Worm (Caenorhabditis elegans) whole organism, L2 larva: ENCODE results near the gene cyp-35B2.

Experiments
- C34F6.9 ChIP-seq: fragments of 150-350 bp; optimal IDR thresholded peaks from 2 replicates; lab custom pipeline; 2014; ENCODE audit warnings: missing biosample characterization, missing genetic modification characterization
- F13H6.1 ChIP-seq: sonication (generic microtip); optimal IDR thresholded peaks from 2 replicates; lab custom pipeline; 2016; ENCODE audit warnings: missing genetic modification characterization, missing compliant biosample characterization
- R02D3.7 ChIP-seq: fragments of 150-350 bp; optimal IDR thresholded peaks from 2 replicates; lab custom pipeline; 2014; ENCODE audit warnings: missing biosample characterization, missing genetic modification characterization
- Y55F3AM.14 ChIP-seq: fragments of 200-800 bp; sonication (Bioruptor generic); optimal IDR thresholded peaks from 2 replicates; lab custom pipeline; 2018; ENCODE audit warnings: mild to moderate bottlenecking, missing genetic modification characterization, missing compliant biosample characterization
- ZK546.5 ChIP-seq: sonication (generic microtip); optimal IDR thresholded peaks from 2 replicates; lab custom pipeline; 2017; ENCODE audit warnings: missing biosample characterization, missing genetic modification characterization
- aly-2 ChIP-seq: fragments of 150-350 bp; optimal IDR thresholded peaks from 2 replicates; lab custom pipeline; 2014; ENCODE audit warnings: missing biosample characterization, missing genetic modification characterization
- ceh-16 ChIP-seq: fragments of 150-350 bp; optimal IDR thresholded peaks from 2 replicates; lab custom pipeline; 2014; ENCODE audit warnings: missing biosample characterization, missing genetic modification characterization
- ceh-82 ChIP-seq: fragments of 150-350 bp; optimal IDR thresholded peaks from 2 replicates; lab custom pipeline; 2014; ENCODE audit warnings: missing biosample characterization, missing genetic modification characterization
- crh-2 ChIP-seq: sonication (generic microtip); optimal IDR thresholded peaks from 2 replicates; lab custom pipeline; 2017; ENCODE audit warnings: missing biosample characterization, missing genetic modification characterization
- egl-27 ChIP-seq: sonication (generic microtip); optimal IDR thresholded peaks from 3 replicates; lab custom pipeline; 2017; ENCODE audit warnings: missing biosample characterization, missing genetic modification reagents, missing genetic modification characterization
- elt-1 ChIP-seq: fragments of 150-350 bp; optimal IDR thresholded peaks from 2 replicates; lab custom pipeline; 2014; ENCODE audit warnings: missing biosample characterization, missing genetic modification characterization
- elt-3 ChIP-seq: sonication (generic microtip); optimal IDR thresholded peaks from 2 replicates; lab custom pipeline; 2017; ENCODE audit warnings: missing biosample characterization, missing genetic modification characterization
- lin-13 ChIP-seq: fragments of 150-350 bp; optimal IDR thresholded peaks from 2 replicates; lab custom pipeline; 2014; ENCODE audit warnings: missing biosample characterization, missing genetic modification reagents, missing genetic modification characterization
- lin-39 ChIP-seq: fragments of 150-350 bp; optimal IDR thresholded peaks from 2 replicates; lab custom pipeline; 2014; ENCODE audit warnings: missing biosample characterization, missing genetic modification reagents, missing genetic modification characterization
- lsy-2 ChIP-seq, 2 experiments: fragments of 150-350 bp in 1 of 2; sonication (generic microtip) in 1 of 2; optimal IDR thresholded peaks; 2 replicates each; lab custom pipeline; 2014 to 2017; ENCODE audit warnings: missing biosample characterization in 2 of 2, missing genetic modification characterization in 2 of 2
- mab-5 ChIP-seq: fragments of 150-350 bp; optimal IDR thresholded peaks from 2 replicates; lab custom pipeline; 2014; ENCODE audit warnings: missing biosample characterization, missing genetic modification characterization
- mbf-1 ChIP-seq: sonication (generic microtip); optimal IDR thresholded peaks from 2 replicates; lab custom pipeline; 2017; ENCODE audit warnings: missing biosample characterization, missing genetic modification characterization
- nhr-10 ChIP-seq: sonication (generic microtip); optimal IDR thresholded peaks from 2 replicates; lab custom pipeline; 2017; ENCODE audit warnings: missing biosample characterization, missing genetic modification characterization
- nhr-11 ChIP-seq: fragments of 150-350 bp; optimal IDR thresholded peaks from 2 replicates; lab custom pipeline; 2014; ENCODE audit warnings: missing biosample characterization, missing genetic modification characterization
- nhr-12 ChIP-seq: fragments of 150-350 bp; optimal IDR thresholded peaks from 2 replicates; lab custom pipeline; 2014; ENCODE audit warnings: missing biosample characterization, missing genetic modification characterization
- nhr-129 ChIP-seq: fragments of 150-350 bp; optimal IDR thresholded peaks from 2 replicates; lab custom pipeline; 2014; ENCODE audit warnings: missing biosample characterization, missing genetic modification characterization
- nhr-21 ChIP-seq: fragments of 150-350 bp; optimal IDR thresholded peaks from 2 replicates; lab custom pipeline; 2014; ENCODE audit warnings: missing biosample characterization, missing genetic modification characterization
- nhr-23 ChIP-seq: fragments of 150-350 bp; optimal IDR thresholded peaks from 2 replicates; lab custom pipeline; 2014; ENCODE audit warnings: missing biosample characterization, missing genetic modification reagents, missing genetic modification characterization
- nhr-25 ChIP-seq: fragments of 150-350 bp; sonication (generic microtip); optimal IDR thresholded peaks from 3 replicates; lab custom pipeline; 2014; ENCODE audit warnings: missing biosample characterization, missing genetic modification characterization
- nhr-77 ChIP-seq: fragments of 150-350 bp; optimal IDR thresholded peaks from 2 replicates; lab custom pipeline; 2014; ENCODE audit warnings: missing biosample characterization, missing genetic modification characterization
- peb-1 ChIP-seq: fragments of 150-350 bp; optimal IDR thresholded peaks from 2 replicates; lab custom pipeline; 2014; ENCODE audit warnings: missing biosample characterization, missing genetic modification characterization
- skn-1 ChIP-seq: sonication (generic microtip); optimal IDR thresholded peaks from 2 replicates; lab custom pipeline; 2017; ENCODE audit warnings: missing biosample characterization, missing genetic modification characterization
- unc-55 ChIP-seq: fragments of 150-350 bp; sonication (generic microtip); optimal IDR thresholded peaks from 3 replicates; lab custom pipeline; 2014; ENCODE audit warnings: missing biosample characterization, missing genetic modification reagents, missing genetic modification characterization
- unc-62 ChIP-seq: fragments of 150-350 bp; optimal IDR thresholded peaks from 2 replicates; lab custom pipeline; 2014; ENCODE audit warnings: missing biosample characterization, missing genetic modification reagents, missing genetic modification characterization
- zag-1 ChIP-seq: fragments of 150-350 bp; optimal IDR thresholded peaks from 2 replicates; lab custom pipeline; 2014; ENCODE audit warnings: missing biosample characterization, missing genetic modification characterization
- ztf-1 ChIP-seq: fragments of 200-800 bp; sonication (Bioruptor generic); conservative IDR thresholded peaks from 2 replicates; pipeline ENCODE4 v1.3.6; 2022; ENCODE audit warnings: missing genetic modification characterization, missing compliant biosample characterization
- ztf-4 ChIP-seq: fragments of 150-350 bp; optimal IDR thresholded peaks from 2 replicates; lab custom pipeline; 2014; ENCODE audit warnings: missing biosample characterization, missing genetic modification characterization

The cyp-35B2 gene

DNA sequence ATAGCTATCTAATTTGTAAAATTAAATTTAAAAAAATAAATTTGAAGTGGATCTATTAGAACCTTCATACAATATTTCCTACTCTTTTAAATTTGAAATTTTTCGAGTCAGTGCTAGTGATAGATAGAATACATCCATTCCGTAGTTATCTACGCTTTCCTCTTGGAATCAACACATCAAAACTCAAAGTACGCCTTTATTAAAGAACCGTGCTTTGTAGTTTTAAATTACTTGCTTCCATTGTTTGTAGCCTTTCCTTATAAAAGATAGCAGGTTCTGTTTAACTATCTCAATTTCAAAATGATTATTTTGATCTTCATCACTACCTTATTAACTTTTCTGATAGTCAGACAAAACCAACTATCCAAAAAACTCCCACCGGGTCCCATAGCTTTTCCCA is 3.1 kb downstream of the cyp-35B2 start, which contains the start of gene cyp-35B3:
TSS of gene cyp-35B3 (plus strand) at position 301 of the 400 bp plus-strand sequence.
- TF ChIP-seq mbf-1 (tag; lab: Kevin White, UChicago), result no peak
- no peak for TF ChIP-seq ztf-1 (GFP tag; lab: Robert Waterston, UW)
- no peak for TF ChIP-seq nhr-21 (tag; lab: Kevin White, UChicago)
- TF ChIP-seq nhr-25 (tag; lab: Kevin White, UChicago), result no peak
- TF ChIP-seq nhr-10 (tag; lab: Kevin White, UChicago), result no peak
- TF ChIP-seq nhr-77 (tag; lab: Kevin White, UChicago), result no peak
- no peak for TF ChIP-seq mab-5 (tag; lab: Kevin White, UChicago)
- no peak for TF ChIP-seq ceh-16

DNA sequence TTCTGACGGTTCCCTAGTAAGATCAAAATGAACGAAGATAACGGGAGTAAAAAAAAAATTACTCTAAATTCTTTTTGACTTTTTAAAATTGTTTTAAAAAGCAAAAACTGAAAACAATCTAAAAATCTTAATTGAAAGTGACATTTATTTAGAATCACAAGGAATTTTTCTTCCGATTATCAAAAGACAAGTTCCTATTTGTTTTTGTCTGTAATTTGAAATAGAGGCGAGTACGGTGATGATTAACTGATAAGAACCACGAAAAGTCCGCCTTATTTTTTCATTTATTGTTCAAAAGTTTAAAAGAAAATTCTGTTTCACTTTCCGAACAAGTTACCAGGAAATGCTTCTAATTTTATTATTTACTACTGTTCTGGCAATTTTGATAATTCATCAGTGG is 7.8 kb downstream of the cyp-35B2 start, which contains the start of gene dach-1:
TSS of gene dach-1 (plus strand) at position 301 of the 400 bp plus-strand sequence.
- no peak for TF ChIP-seq nhr-23 (tag; lab: Kevin White, UChicago)
- TF ChIP-seq elt-3 (tag; lab: Kevin White, UChicago), result no peak
- TF ChIP-seq nhr-11, result no peak

DNA sequence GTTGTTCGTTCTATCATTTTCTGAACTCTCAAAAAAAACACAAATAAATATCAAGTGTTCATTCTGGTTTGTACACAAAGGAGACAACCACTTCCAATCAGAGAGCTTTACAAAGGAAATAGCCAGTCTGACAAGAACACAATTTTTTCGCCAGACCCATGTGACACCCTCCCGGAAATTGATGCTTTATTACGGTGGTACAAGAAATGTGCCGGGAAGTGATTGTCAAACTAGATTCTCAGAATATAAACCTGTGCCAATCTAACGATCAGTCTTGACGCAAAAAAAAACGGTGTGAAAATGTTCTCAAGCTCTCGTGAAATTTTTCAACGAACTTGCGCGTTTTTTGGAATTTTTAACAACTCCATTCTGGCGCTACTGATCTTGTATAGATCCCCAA is 11.8 kb downstream of the cyp-35B2 start, which contains the start of gene str-247:
TSS of gene str-247 (plus strand) at position 301 of the 400 bp plus-strand sequence.
- TF ChIP-seq egl-27 (tag; lab: Kevin White, UChicago) (no peak), ztf-4 (tag; lab: Kevin White, UChicago) (no peak), peb-1 (tag; lab: Kevin White, UChicago) (no peak), unc-55 (no peak), skn-1 (tag; lab: Kevin White, UChicago) (no peak), F13H6.1 (tag; lab: Kevin White, UChicago) (no peak), nhr-77 (tag; lab: Kevin White, UChicago) (no peak), elt-1 (tag; lab: Kevin White, UChicago) (no peak), R02D3.7 (tag; lab: Kevin White, UChicago) (no peak), nhr-25 (tag; lab: Kevin White, UChicago) (no peak), unc-62 (no peak), nhr-21 (tag; lab: Kevin White, UChicago) (no peak), crh-2 (tag; lab: Kevin White, UChicago) (no peak), lin-13 (GFP tag; lab: Kevin White, UChicago) (no peak), Y55F3AM.14 (GFP tag; lab: Kevin White, UChicago) (no peak), elt-3 (tag; lab: Kevin White, UChicago) (no peak), ceh-16 (no peak), ceh-82 (tag; lab: Kevin White, UChicago) (no peak)

DNA sequence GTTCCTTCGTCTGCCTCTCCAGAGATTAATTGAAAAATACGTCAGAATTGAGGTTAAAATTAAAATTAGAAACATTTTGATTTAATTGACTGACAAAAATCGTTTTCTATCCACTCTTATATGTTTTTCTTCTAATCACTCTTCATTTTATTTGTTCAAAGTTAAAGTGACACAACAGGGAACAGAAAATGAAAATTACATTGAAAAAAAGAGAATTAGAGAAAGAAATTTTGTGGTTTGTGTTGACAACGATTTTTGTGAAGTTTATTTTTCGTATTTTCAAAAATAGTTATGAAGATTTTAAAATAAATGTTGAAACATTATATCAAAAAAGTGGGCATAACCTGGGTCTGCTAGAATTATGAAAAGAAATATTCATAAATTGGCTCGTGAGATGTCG is 15.6 kb downstream of the cyp-35B2 start, which contains the start of gene cyp-34A5:
TSS of gene cyp-34A5 (minus strand) at position 101 of the 400 bp plus-strand sequence.
- no peak for TF ChIP-seq lsy-2 (tag; optimal IDR thresholded peaks at IDR 0.05; lab: Kevin White, UChicago)
- TF ChIP-seq C34F6.9, result no peak
- TF ChIP-seq nhr-77 (tag; lab: Kevin White, UChicago), result no peak

DNA sequence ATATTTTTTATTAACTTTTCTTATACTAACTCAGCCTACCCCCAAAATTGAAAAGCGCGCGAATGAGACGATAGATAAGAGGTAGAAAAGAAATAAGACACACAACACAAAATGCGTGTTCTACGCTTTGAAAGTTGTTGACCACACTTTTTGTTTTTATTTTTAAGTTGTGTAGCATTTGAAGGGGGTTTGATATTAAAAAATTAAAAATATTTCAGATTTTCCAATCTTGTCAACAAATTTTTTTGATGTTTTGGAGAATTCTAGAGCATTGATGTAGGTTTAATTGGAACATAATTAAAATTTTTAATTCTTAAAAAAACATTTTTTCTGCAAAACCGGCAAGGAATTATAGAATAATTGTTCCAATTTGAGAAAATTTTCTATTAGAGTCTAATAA is 19.3 kb downstream of the cyp-35B2 start, which contains the start of gene cyp-34A6:
TSS of gene cyp-34A6 (minus strand) at position 101 of the 400 bp plus-strand sequence.
- TF ChIP-seq ztf-4 (tag; lab: Kevin White, UChicago) (no peak), zag-1 (tag; lab: Kevin White, UChicago) (no peak), elt-1 (tag; lab: Kevin White, UChicago) (no peak), nhr-12 (tag; lab: Kevin White, UChicago) (no peak), ZK546.5 (tag; lab: Kevin White, UChicago) (no peak), nhr-25 (tag; lab: Kevin White, UChicago) (no peak), nhr-23 (tag; lab: Kevin White, UChicago) (no peak), Y55F3AM.14 (GFP tag; lab: Kevin White, UChicago) (no peak), lin-39 (tag; lab: Kevin White, UChicago) (no peak), mbf-1 (tag; lab: Kevin White, UChicago) (no peak), aly-2 (tag; lab: Kevin White, UChicago) (no peak), nhr-129 (no peak), skn-1 (tag; lab: Kevin White, UChicago) (no peak)

DNA sequence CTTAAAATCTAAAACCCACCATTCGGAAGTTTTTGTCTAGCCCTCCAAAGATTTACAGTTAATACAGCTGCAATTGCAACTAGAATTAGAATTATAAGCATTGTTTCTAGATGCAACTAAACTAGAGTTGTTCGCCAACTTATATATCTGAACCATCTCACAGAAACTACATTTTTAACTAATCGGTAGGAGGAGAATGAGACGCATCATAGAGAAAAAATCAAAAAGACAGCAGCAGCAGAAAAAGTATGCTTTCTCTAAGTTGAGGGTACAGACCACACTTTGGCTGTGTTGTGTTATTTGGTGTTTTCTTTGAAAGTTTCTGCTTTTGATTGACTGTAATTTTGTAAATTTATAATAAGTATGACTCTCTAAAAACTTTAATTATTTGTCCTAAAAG is 21.8 kb downstream of the cyp-35B2 start, which contains the start of gene cyp-34A7:
TSS of gene cyp-34A7 (minus strand) at position 101 of the 400 bp plus-strand sequence.
- TF ChIP-seq ceh-82 (tag; lab: Kevin White, UChicago) (no peak), lsy-2 (tag; optimal IDR thresholded peaks at IDR 0.05; lab: Kevin White, UChicago) (no peak), mab-5 (tag; lab: Kevin White, UChicago) (no peak), nhr-10 (tag; lab: Kevin White, UChicago) (no peak)
